Fruit fly (Drosophila melanogaster) whole organism, wandering third instar larva: ENCODE results near the gene Sh.

Experiments used
- foxo ChIP-seq, 2 experiments: fragments of 200-800 bp; sonication (Bioruptor generic); optimal IDR thresholded peaks; 2 replicates in 1 of 2; 3 replicates in 1 of 2; lab custom pipeline; 2016 to 2017; ENCODE audit warnings: missing biosample characterization in 2 of 2, missing genetic modification characterization in 2 of 2
- pan ChIP-seq: fragments of >200 bp; optimal IDR thresholded peaks from 2 replicates; lab custom pipeline; 2017

- no peak for TF ChIP-seq pan (lab: Kevin White, UChicago)
- TF ChIP-seq foxo (GFP tag; optimal IDR thresholded peaks at IDR 0.05; lab: Kevin White, UChicago) = no peak
Measured at dm6 chrX:17912514-17912913, 150.5 kb downstream of the Sh start.
